Fruit fly (Drosophila melanogaster): ENCODE measurements around the gene Agpat4.

The Agpat4 gene

DNA sequence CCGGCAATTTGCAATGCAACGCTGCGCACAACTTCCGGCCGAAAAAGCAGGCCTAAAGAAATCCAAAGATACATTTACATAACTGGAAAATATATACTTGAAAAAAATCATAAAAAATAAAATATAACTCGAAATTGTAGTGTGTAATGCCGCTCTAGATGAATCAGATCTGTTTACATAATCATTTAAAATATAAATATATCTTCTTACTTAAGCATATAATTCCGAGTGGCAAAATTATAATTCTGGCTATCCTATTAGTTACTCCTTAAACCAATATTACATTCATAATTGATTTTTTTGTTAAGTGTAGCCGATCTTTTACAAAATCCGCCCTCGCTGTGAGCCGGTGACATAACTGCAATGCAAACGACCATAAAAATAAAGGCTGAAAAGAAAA is 41.9 kb downstream of the Agpat4 start (continued):
- TF ChIP-seq CG10669 (GFP tag; optimal IDR thresholded peaks at IDR 0.05) = no peak
- TF ChIP-seq Sox15 (GFP tag; optimal IDR thresholded peaks at IDR 0.05) = no peak
- TF ChIP-seq dsx (GFP tag; optimal IDR thresholded peaks at IDR 0.05; ENCODE audit: poor library complexity, severe bottlenecking) = no peak
- no peak for TF ChIP-seq CG6854 (GFP tag; optimal IDR thresholded peaks at IDR 0.05)
- no peak for TF ChIP-seq CG1621 (tag; optimal IDR thresholded peaks at IDR 0.05)
- peak; percentile 74 for TF ChIP-seq CG8119 (GFP tag; IDR thresholded peaks at IDR 0.05)
- TF ChIP-seq achi (GFP tag; optimal IDR thresholded peaks at IDR 0.05) = no peak
- TF ChIP-seq dac (GFP tag; optimal IDR thresholded peaks at IDR 0.05) = no peak
- TF ChIP-seq spab (GFP tag; optimal IDR thresholded peaks at IDR 0.05) = no peak

DNA sequence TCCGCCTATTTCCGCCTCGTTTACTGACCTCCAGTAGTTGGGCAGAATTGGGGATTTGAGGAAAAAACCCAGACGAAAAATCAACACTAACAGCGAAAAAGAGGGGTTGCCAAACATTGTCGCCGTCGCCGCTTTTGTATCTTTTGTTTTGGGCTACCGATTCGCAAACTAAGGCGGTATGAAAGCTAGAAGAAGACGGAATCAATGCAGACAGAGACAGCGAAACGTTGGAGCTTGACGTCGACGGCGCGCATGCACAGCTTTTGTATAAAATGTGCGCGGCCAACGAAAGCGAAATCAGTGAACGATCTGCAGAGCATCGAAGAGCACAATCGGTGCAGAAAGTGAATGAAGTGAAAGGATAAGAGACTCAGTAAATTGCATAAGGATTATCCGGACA is 42.7 kb downstream of the Agpat4 start, which contains the start of gene CG4998:
CG4998 (plus strand) TSS at position 301 of the 400 bp plus-strand sequence.
- TF ChIP-seq Blimp-1 (GFP tag; optimal IDR thresholded peaks at IDR 0.05) (peak; percentile 75), CG6276 (GFP tag; optimal IDR thresholded peaks at IDR 0.05) (no peak)

DNA sequence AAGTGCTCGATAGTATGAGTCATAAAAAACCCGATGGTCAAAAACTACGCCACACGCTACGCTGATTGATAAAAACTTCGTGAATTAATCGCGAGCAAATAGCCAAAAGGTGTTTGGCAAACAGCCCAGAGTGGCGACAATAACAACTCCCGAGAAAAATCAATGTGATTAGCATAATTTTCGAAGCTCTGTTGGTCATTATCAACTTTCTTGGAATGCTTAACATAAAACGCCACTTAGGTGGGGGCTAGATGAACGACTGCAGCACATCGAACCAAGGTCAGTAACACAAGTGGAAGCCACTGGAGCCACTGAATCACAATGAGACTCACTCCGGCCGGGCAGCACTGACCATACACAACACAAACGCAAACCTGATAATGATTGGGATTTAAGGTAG is 43.6 kb downstream of the Agpat4 start:
- TF ChIP-seq CG15336 (GFP tag; IDR thresholded peaks at IDR 0.05) (no peak), svp (GFP tag) (no peak), CG3032 (tag; optimal IDR thresholded peaks at IDR 0.05) (no peak), Gug (GFP tag; IDR thresholded peaks at IDR 0.05) (no peak), Hr38 (GFP tag; optimal IDR thresholded peaks at IDR 0.05) (no peak), CG10631 (GFP tag; optimal IDR thresholded peaks at IDR 0.05) (no peak), CG16779 (tag; optimal IDR thresholded peaks at IDR 0.05) (no peak), acj6 (GFP tag; optimal IDR thresholded peaks at IDR 0.05) (no peak), dsx (GFP tag; optimal IDR thresholded peaks at IDR 0.05; ENCODE audit: poor library complexity, severe bottlenecking) (no peak), CG11902 (GFP tag; optimal IDR thresholded peaks at IDR 0.05) (no peak), CG6276 (GFP tag; optimal IDR thresholded peaks at IDR 0.05) (no peak), Ets21C (GFP tag; optimal IDR thresholded peaks at IDR 0.05) (no peak), CG11294 (GFP tag; IDR thresholded peaks at IDR 0.05) (no peak), fkh (GFP tag; optimal IDR thresholded peaks at IDR 0.05) (no peak)

DNA sequence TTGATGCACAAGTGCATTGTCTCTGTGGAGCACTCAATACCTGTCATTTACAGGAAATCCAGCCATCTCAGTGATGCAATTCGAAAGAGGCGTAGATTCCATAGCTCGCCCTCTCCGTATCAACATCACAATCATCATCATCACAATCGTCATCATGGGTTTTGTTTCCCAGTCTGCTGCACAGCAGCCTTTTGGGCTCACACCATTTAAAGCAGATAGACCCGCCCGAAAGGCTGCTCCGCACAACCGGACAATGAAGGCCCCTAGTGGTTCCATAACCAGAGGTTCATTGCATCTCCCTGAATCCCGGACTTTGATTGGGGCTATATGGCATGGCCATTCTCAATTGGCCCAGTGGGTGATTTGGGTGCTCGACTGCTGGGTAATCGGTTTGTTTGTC is 46.5 kb downstream of the Agpat4 start:
- TF ChIP-seq CG8119 (GFP tag; IDR thresholded peaks at IDR 0.05) = no peak
- TF ChIP-seq CG31627 (GFP tag; optimal IDR thresholded peaks at IDR 0.05) = no peak
- TF ChIP-seq CG3032 (tag; optimal IDR thresholded peaks at IDR 0.05) = no peak
- TF ChIP-seq OdsH (GFP tag; optimal IDR thresholded peaks at IDR 0.05) = no peak
- TF ChIP-seq dsx (GFP tag; optimal IDR thresholded peaks at IDR 0.05; ENCODE audit: poor library complexity, severe bottlenecking) = no peak
- TF ChIP-seq spab (GFP tag; optimal IDR thresholded peaks at IDR 0.05) = no peak
- no peak for TF ChIP-seq CG10669 (GFP tag; optimal IDR thresholded peaks at IDR 0.05)
- TF ChIP-seq Eip78C (GFP tag) = peak; percentile 41
- TF ChIP-seq eg (GFP tag; IDR thresholded peaks at IDR 0.05) = 0 out of 3 replicates have a peak, but pooled peaks have one; percentile 32
- no peak for TF ChIP-seq lz (GFP tag; optimal IDR thresholded peaks at IDR 0.05)

DNA sequence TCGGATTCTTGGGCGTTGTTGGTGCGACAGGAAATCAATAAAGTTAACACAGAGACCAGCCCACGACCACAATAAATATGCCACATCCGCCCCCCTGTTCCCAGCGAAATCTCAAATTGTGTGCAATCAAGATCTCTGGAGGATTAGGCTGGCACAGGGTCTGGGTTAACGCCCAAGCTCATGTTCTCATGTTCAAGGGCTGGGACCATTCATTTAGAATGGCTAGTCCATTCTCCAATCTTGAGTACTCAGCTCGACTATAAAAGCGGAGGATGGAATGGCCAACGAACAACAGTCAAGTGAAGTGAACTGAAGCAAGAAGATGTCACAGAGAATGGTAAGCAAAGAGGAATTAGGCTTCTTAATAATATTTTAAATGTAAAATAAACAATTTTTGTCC is 48.4 kb downstream of the Agpat4 start, which contains the start of gene CG13056:
CG13056 (plus strand) TSS at position 301 of the 400 bp plus-strand sequence.
- no peak for TF ChIP-seq CG7368 (GFP tag; optimal IDR thresholded peaks at IDR 0.05)
- no peak for TF ChIP-seq CG6163 (GFP tag; IDR thresholded peaks at IDR 0.05)
- no peak for TF ChIP-seq lz (GFP tag; optimal IDR thresholded peaks at IDR 0.05)
- no peak for TF ChIP-seq CG11762 (GFP tag; optimal IDR thresholded peaks at IDR 0.05; ENCODE audit: insufficient read depth)
- no peak for TF ChIP-seq CG1621 (tag; optimal IDR thresholded peaks at IDR 0.05)
- TF ChIP-seq Met (GFP tag; optimal IDR thresholded peaks at IDR 0.05) = no peak
- no peak for TF ChIP-seq dac (GFP tag; optimal IDR thresholded peaks at IDR 0.05)
- TF ChIP-seq CG9139 (GFP tag; optimal IDR thresholded peaks at IDR 0.05) = no peak
- TF ChIP-seq acj6 (GFP tag; optimal IDR thresholded peaks at IDR 0.05) = no peak
- TF ChIP-seq CG15336 (GFP tag; IDR thresholded peaks at IDR 0.05) = no peak
- no peak for TF ChIP-seq CG6854 (GFP tag; optimal IDR thresholded peaks at IDR 0.05)
- no peak for TF ChIP-seq fd59A (GFP tag; optimal IDR thresholded peaks at IDR 0.05)
- TF ChIP-seq CG10669 (GFP tag; optimal IDR thresholded peaks at IDR 0.05) = no peak
- TF ChIP-seq fd85E (GFP tag; optimal IDR thresholded peaks at IDR 0.05) = no peak
- TF ChIP-seq ss (GFP tag; optimal IDR thresholded peaks at IDR 0.05) = no peak
- TF ChIP-seq CG10631 (GFP tag; optimal IDR thresholded peaks at IDR 0.05) = no peak
- TF ChIP-seq Lpt (GFP tag; optimal IDR thresholded peaks at IDR 0.05) = no peak

Data from whole organism, prepupa.